Worm (Caenorhabditis elegans): ENCODE measurements around the gene D2023.4.

- TF ChIP-seq pha-4 (tag; optimal IDR thresholded peaks at IDR 0.05): no peak
- no peak for TF ChIP-seq tbx-2 (tag; optimal IDR thresholded peaks at IDR 0.05)
- TF ChIP-seq snpc-4 (tag; optimal IDR thresholded peaks at IDR 0.05): no peak
- no peak for TF ChIP-seq nhr-25 (tag; optimal IDR thresholded peaks at IDR 0.05)
- no peak for TF ChIP-seq jun-1 (tag; optimal IDR thresholded peaks at IDR 0.05)
- no peak for TF ChIP-seq elt-1 (tag; optimal IDR thresholded peaks at IDR 0.05)
- no peak for TF ChIP-seq mdl-1 (tag; optimal IDR thresholded peaks at IDR 0.05)
- no peak for TF ChIP-seq ZK546.5 (tag; optimal IDR thresholded peaks at IDR 0.05)
- no peak for TF ChIP-seq nhr-67 (tag; optimal IDR thresholded peaks at IDR 0.05)
These were observed 18.3 kb upstream of the D2023.4 start, which contains the start of gene nphp-4 for ce11 chrV:11843678-11844366.

Data from whole organism, L3 larva.